Fruit fly (Drosophila melanogaster) whole organism, pupa: ENCODE measurements around the gene CG33642.

Experiments used
- CG10348 ChIP-seq: fragments of 200-800 bp; sonication (Bioruptor generic); IDR thresholded peaks from 2 replicates; pipeline ENCODE4 v1.3.6; 2022; ENCODE audit warnings: missing biosample characterization, missing genetic modification characterization
- CG12605 ChIP-seq: fragments of 200-800 bp; sonication (Bioruptor generic); IDR thresholded peaks from 2 replicates; pipeline ENCODE4 v1.3.6; 2022; ENCODE audit warnings: missing biosample characterization, missing genetic modification characterization
- CG13204 ChIP-seq: fragments of 200-800 bp; sonication (Bioruptor generic); optimal IDR thresholded peaks from 2 replicates; lab custom pipeline; 2018; ENCODE audit warnings: missing biosample characterization, mild to moderate bottlenecking, missing genetic modification characterization, moderate library complexity
- CG14655 ChIP-seq: fragments of 200-800 bp; sonication (Bioruptor generic); optimal IDR thresholded peaks from 3 replicates; lab custom pipeline; 2017; ENCODE audit warnings: mild to moderate bottlenecking, missing biosample characterization, missing genetic modification reagents, missing genetic modification characterization
- CG15710 ChIP-seq: fragments of 200-800 bp; sonication (Bioruptor generic); optimal IDR thresholded peaks from 2 replicates; lab custom pipeline; 2018; ENCODE audit warnings: missing biosample characterization, mild to moderate bottlenecking, missing genetic modification characterization, moderate library complexity
- CG17806 ChIP-seq: fragments of 200-800 bp; sonication (Bioruptor generic); optimal IDR thresholded peaks from 2 replicates; lab custom pipeline; 2018; ENCODE audit warnings: missing biosample characterization, mild to moderate bottlenecking, missing genetic modification characterization, moderate library complexity
- CG32121 ChIP-seq: fragments of 200-800 bp; sonication (Bioruptor generic); IDR thresholded peaks from 2 replicates; pipeline ENCODE4 v1.3.6; 2022; ENCODE audit warnings: missing biosample characterization, missing genetic modification characterization
- CG34367 ChIP-seq: fragments of 200-800 bp; sonication (Bioruptor generic); optimal IDR thresholded peaks from 2 replicates; lab custom pipeline; 2018; ENCODE audit warnings: missing biosample characterization, mild to moderate bottlenecking, missing genetic modification characterization
- CG4496 ChIP-seq: fragments of 200-800 bp; sonication (Bioruptor generic); IDR thresholded peaks from 3 replicates; pipeline ENCODE4 v1.3.6; 2022; ENCODE audit warnings: missing biosample characterization, missing genetic modification characterization
- CG8159 ChIP-seq: fragments of 200-800 bp; sonication (Bioruptor generic); optimal IDR thresholded peaks from 3 replicates; lab custom pipeline; 2018; ENCODE audit warnings: missing biosample characterization, mild to moderate bottlenecking, missing genetic modification characterization, moderate library complexity
- CG8301 ChIP-seq: fragments of 200-800 bp; sonication (Bioruptor generic); optimal IDR thresholded peaks from 2 replicates; lab custom pipeline; 2018; ENCODE audit warnings: missing biosample characterization, mild to moderate bottlenecking, missing genetic modification characterization
- CG9948 ChIP-seq: fragments of 200-800 bp; sonication (Bioruptor generic); optimal IDR thresholded peaks from 2 replicates; lab custom pipeline; 2018; ENCODE audit warnings: missing biosample characterization, mild to moderate bottlenecking, missing genetic modification characterization, moderate library complexity
- D1 ChIP-seq: fragments of 200-800 bp; sonication (Bioruptor generic); optimal IDR thresholded peaks from 2 replicates; lab custom pipeline; 2018; ENCODE audit warnings: missing biosample characterization, mild to moderate bottlenecking, missing genetic modification characterization, moderate library complexity
- EcR ChIP-seq: fragments of 200-800 bp; sonication (Bioruptor generic); optimal IDR thresholded peaks from 3 replicates; lab custom pipeline; 2019; ENCODE audit warnings: missing biosample characterization, missing genetic modification characterization, mild to moderate bottlenecking, moderate library complexity, missing genetic modification reagents
- Ets98B ChIP-seq: fragments of 200-800 bp; sonication (Bioruptor generic); IDR thresholded peaks from 2 replicates; pipeline ENCODE4 v1.3.6; 2022; ENCODE audit warnings: missing biosample characterization, missing genetic modification characterization
- Pif1A ChIP-seq: fragments of 200-800 bp; sonication (Bioruptor generic); optimal IDR thresholded peaks from 3 replicates; lab custom pipeline; 2016; ENCODE audit warnings: missing biosample characterization, missing genetic modification characterization
- Pif1B ChIP-seq: fragments of 200-800 bp; sonication (Bioruptor generic); optimal IDR thresholded peaks from 3 replicates; lab custom pipeline; 2016; ENCODE audit warnings: missing biosample characterization, missing genetic modification characterization
- Snoo ChIP-seq: fragments of 200-800 bp; sonication (Bioruptor generic); optimal IDR thresholded peaks from 3 replicates; lab custom pipeline; 2017; ENCODE audit warnings: missing biosample characterization, mild to moderate bottlenecking, missing genetic modification characterization, inconsistent platforms
- fd96Ca ChIP-seq: fragments of 200-800 bp; sonication (Bioruptor generic); IDR thresholded peaks from 3 replicates; pipeline ENCODE4 v1.3.6; 2022; ENCODE audit warnings: missing biosample characterization, missing genetic modification characterization
- gl ChIP-seq: fragments of 200-800 bp; sonication (Bioruptor generic); optimal IDR thresholded peaks from 2 replicates; lab custom pipeline; 2018; ENCODE audit warnings: missing biosample characterization, mild to moderate bottlenecking, missing genetic modification characterization
- rn ChIP-seq: fragments of 200-800 bp; sonication (Bioruptor generic); IDR thresholded peaks from 2 replicates; pipeline ENCODE4 v1.3.6; 2022; ENCODE audit warnings: missing biosample characterization, missing genetic modification characterization

Gene CG33642

dm6 chr2L:13529675-13530074 lies at the start of gene CG33642:
TSS of gene CG33642 (plus strand) at chr2L:13529975.
- no peak for TF ChIP-seq CG15710 (tag; lab: Kevin White, UChicago)
- no peak for TF ChIP-seq CG12605
- no peak for TF ChIP-seq rn (GFP tag; lab: Robert Waterston, UW)
- TF ChIP-seq gl (tag; lab: Kevin White, UChicago): no peak
- TF ChIP-seq CG32121 (GFP tag; lab: Robert Waterston, UW): no peak
- no peak for TF ChIP-seq CG4496 (GFP tag; lab: Robert Waterston, UW)
- TF ChIP-seq CG13204 (GFP tag; lab: Kevin White, UChicago): no peak
- TF ChIP-seq D1: no peak
- no peak for TF ChIP-seq fd96Ca
- no peak for TF ChIP-seq CG8159 (tag; lab: Kevin White, UChicago)
- TF ChIP-seq Pif1B: no peak
- no peak for TF ChIP-seq CG17806
- TF ChIP-seq Ets98B (GFP tag; lab: Robert Waterston, UW): no peak
- no peak for TF ChIP-seq CG14655 (GFP tag; lab: Kevin White, UChicago)
- no peak for TF ChIP-seq CG8301
- TF ChIP-seq Pif1A: no peak
- TF ChIP-seq CG34367 (tag; lab: Kevin White, UChicago): no peak
- no peak for TF ChIP-seq CG9948
- TF ChIP-seq CG10348 (GFP tag; lab: Robert Waterston, UW): no peak
- TF ChIP-seq, all 21 proteins: peak for 0

DNA sequence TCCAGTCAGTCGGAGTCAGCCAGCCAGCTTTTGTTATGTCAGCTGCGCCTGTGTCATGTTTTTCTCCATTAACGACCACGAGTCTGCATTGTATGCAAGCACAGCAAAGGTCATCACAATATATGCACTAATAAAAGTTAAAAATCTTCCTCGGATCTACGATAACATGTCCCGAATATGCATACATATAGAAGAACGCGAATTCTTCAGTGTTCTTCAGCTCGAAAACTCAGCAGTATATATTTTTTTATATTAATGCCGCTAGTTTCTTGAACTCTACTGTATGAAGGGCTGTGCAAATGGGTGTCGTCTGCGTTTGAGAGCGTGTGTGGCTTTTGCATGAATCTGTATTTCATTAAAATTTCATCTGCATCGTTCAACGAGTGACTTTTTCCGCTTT lies 47.5 kb upstream of the CG33642 start:
- TF ChIP-seq Snoo (tag; lab: Kevin White, UChicago) (no peak), CG13204 (GFP tag; lab: Kevin White, UChicago) (peak; percentile 5), CG15710 (tag; lab: Kevin White, UChicago) (peak; percentile 73), CG8301 (no peak), CG4496 (GFP tag; lab: Robert Waterston, UW) (no peak), Pif1A (peak; percentile 62), CG8159 (tag; lab: Kevin White, UChicago) (peak; percentile 40), CG14655 (GFP tag; lab: Kevin White, UChicago) (peak; percentile 21), CG34367 (tag; lab: Kevin White, UChicago) (peak; percentile 30)

DNA sequence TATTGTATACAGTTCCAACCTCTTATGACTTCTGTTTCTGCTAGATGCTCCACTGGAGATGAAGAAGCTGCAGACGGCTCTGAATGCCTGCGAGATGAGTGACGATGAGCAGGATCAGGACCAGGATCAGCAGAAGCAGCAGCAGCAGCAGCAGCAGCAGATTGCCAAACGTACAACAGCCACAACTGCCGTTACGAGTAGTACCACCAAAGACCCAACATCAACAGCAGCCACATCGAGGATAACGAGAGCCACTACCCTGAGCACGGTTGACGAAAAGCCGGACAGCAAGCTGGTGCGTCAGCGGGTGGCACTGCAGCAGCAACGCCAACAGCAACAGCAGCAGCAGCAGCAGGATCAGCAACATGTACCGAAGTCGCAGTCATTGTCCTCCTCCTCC lies 31.9 kb upstream of the CG33642 start:
- TF ChIP-seq gl (tag; lab: Kevin White, UChicago) (no peak), CG8301 (no peak), CG9948 (no peak), rn (GFP tag; lab: Robert Waterston, UW) (no peak), Snoo (tag; lab: Kevin White, UChicago) (no peak), CG4496 (GFP tag; lab: Robert Waterston, UW) (no peak)

dm6 chr2L:13500416-13500815 lies 29.4 kb upstream of the CG33642 start:
- TF ChIP-seq rn (GFP tag; lab: Robert Waterston, UW) (no peak), D1 (peak; percentile 69)
- TF ChIP-seq, all 21 proteins: peak for 1

DNA sequence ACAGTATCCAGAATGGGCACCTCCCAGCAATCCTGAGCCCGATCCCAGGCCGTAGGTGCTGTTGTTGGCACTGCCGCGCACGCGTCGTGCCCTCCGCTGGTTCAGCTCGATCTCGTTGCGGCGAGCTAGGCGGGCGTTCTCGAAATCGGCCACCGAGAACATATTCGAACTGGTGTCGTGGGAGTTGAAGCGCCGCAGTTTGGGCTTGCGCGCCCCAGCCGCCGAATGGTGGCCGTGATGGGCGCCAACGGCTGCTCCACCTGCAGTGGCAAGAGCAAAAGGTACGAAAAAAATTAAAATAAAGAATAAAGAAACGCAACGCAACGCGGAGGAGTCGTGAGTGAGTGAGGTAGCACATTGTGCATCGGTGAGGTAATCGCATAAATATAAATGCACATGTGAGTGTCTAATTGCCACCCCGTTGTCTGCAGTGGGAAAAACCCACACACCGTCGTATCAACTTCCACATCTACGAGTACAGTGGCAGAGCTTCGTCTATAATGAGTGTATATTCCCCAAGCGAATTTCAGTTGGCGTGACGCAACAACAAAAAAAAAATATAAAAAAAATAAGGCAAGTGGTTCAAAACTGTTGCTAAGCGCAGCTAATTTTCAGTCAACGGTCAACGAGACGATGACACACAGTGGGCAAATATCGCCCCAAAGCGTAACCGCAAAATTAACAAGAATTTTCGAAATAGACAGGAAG lies 20.1 kb upstream of the CG33642 start:
- no peak for TF ChIP-seq Pif1A
- TF ChIP-seq CG32121 (GFP tag; lab: Robert Waterston, UW): no peak
- no peak for TF ChIP-seq CG15710 (tag; lab: Kevin White, UChicago)
- no peak for TF ChIP-seq gl (tag; lab: Kevin White, UChicago)
- TF ChIP-seq CG12605: no peak
- no peak for TF ChIP-seq EcR (GFP tag; lab: Kevin White, UChicago)
- no peak for TF ChIP-seq Pif1B
- no peak for TF ChIP-seq D1
- no peak for TF ChIP-seq Ets98B (GFP tag; lab: Robert Waterston, UW)
- no peak for TF ChIP-seq CG13204 (GFP tag; lab: Kevin White, UChicago)
- TF ChIP-seq CG9948: no peak
- no peak for TF ChIP-seq CG17806
- no peak; the same call in 2 of the 3 replicates for TF ChIP-seq fd96Ca
- no peak for TF ChIP-seq CG14655 (GFP tag; lab: Kevin White, UChicago)
- TF ChIP-seq Snoo (tag; lab: Kevin White, UChicago): no peak
- TF ChIP-seq CG4496 (GFP tag; lab: Robert Waterston, UW): no peak

DNA sequence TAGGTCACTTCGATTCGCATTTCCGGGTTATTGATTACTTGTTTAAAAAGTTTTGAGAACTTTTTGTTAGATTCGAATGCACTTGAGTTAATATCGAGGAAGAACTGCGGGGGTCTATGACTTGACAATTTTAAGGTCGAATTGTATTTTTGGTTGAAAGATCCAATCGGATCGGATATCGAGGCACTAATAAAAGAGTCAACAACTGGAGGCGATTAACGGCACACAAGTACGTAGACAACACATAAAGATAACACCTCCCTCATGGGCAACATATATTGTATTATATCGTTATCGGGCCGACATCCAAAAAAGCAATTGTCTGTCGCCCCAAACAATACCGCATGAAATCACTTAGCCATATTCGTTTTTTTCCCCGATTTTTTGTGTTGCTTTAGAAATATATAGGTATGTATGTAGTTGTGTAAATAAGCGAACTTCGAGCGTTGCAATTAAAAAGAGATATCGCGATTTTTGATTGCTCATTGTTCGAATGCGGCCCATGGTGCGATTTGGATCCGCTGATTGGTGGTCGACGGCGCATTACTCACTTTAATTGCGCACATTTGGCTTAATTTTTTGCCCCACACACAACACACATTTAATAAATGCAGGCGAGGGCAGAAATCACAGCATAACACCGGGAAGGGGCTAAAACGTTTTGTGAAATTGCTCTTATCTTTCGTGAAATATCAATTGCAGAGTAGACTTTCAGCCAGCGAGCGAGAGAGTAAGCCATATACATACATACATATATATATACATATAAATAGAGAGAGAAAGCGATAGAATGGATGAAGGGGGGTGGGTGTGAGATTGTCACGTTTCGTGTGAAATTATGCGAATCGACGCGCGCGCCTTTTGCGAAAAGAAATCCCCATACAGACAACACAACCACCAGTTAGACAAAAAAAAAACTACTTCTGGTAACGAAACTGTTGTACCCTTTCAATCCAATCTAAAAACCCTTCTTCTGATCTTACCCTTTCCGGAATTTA lies 18.6 kb upstream of the CG33642 start:
- TF ChIP-seq CG4496 (GFP tag; lab: Robert Waterston, UW) (0 out of 3 replicates have a peak, but pooled peaks have one; percentile 23), CG10348 (GFP tag; lab: Robert Waterston, UW) (no peak)
